Fruit fly (Drosophila melanogaster) Kc167 (cell line): ENCODE data around the gene Lsm12a.

Experiments
- Myc ChIP-seq: fragments of >200 bp; optimal IDR thresholded peaks from 2 replicates; lab custom pipeline; 2017; ENCODE audit warnings: missing external identifiers
- Sin3A ChIP-seq: fragments of >200 bp; optimal IDR thresholded peaks from 2 replicates; lab custom pipeline; 2018; ENCODE audit warnings: missing external identifiers
- h ChIP-seq: fragments of >200 bp; optimal IDR thresholded peaks from 3 replicates; lab custom pipeline; 2018; ENCODE audit warnings: missing external identifiers
- insv ChIP-seq: fragments of >200 bp; optimal IDR thresholded peaks from 3 replicates; lab custom pipeline; 2018; ENCODE audit warnings: missing external identifiers
- psq ChIP-seq: fragments of >200 bp; optimal IDR thresholded peaks from 2 replicates; lab custom pipeline; 2017; ENCODE audit warnings: missing external identifiers
- ttk ChIP-seq: sonication (Bioruptor generic); optimal IDR thresholded peaks from 2 replicates; lab custom pipeline; 2017; ENCODE audit warnings: missing external identifiers

Lsm12a gene

dm6 chrX:12018440-12019101 is at the start of gene Lsm12a:
Lsm12a (plus strand) TSS chrX:12018640.
- TF ChIP-seq psq (no peak), insv (no peak), h (lab: Kevin White, UChicago) (no peak), Sin3A (lab: Kevin White, UChicago) (no peak), Myc (lab: Kevin White, UChicago) (no peak), ttk (lab: Kevin White, UChicago) (no peak)

dm6 chrX:11983838-11984237 is 34.6 kb upstream of the Lsm12a start:
- TF ChIP-seq psq (no peak), Myc (lab: Kevin White, UChicago) (no peak), Sin3A (lab: Kevin White, UChicago) (no peak), ttk (lab: Kevin White, UChicago) (no peak), insv (no peak), h (lab: Kevin White, UChicago) (no peak)

- no peak for TF ChIP-seq Sin3A (lab: Kevin White, UChicago)
- TF ChIP-seq Myc (lab: Kevin White, UChicago): no peak
- TF ChIP-seq insv: no peak
- TF ChIP-seq ttk (lab: Kevin White, UChicago): no peak
- TF ChIP-seq psq: no peak
- no peak for TF ChIP-seq h (lab: Kevin White, UChicago)
Measured at dm6 chrX:11984987-11985386, 33.5 kb upstream of the Lsm12a start, which contains the start of gene cac. cac (minus strand) TSS chrX:11985087.

dm6 chrX:11987664-11988063 is 30.8 kb upstream of the Lsm12a start, which contains the start of gene gd:
gd (minus strand) TSS chrX:11987764.
- no peak for TF ChIP-seq insv
- TF ChIP-seq psq: no peak
- TF ChIP-seq ttk (lab: Kevin White, UChicago): no peak
- no peak for TF ChIP-seq Sin3A (lab: Kevin White, UChicago)
- TF ChIP-seq h (lab: Kevin White, UChicago): no peak
- TF ChIP-seq Myc (lab: Kevin White, UChicago): no peak

dm6 chrX:11988912-11989311 is 29.5 kb upstream of the Lsm12a start, which contains the start of gene tsg:
tsg (minus strand) TSS chrX:11988948.
- TF ChIP-seq Myc (lab: Kevin White, UChicago) (no peak), Sin3A (lab: Kevin White, UChicago) (no peak), h (lab: Kevin White, UChicago) (no peak), ttk (lab: Kevin White, UChicago) (no peak), insv (no peak), psq (no peak)

dm6 chrX:11992668-11993067 is 25.8 kb upstream of the Lsm12a start, which contains the start of gene CG18130:
CG18130 (minus strand) TSS chrX:11992768.
- TF ChIP-seq ttk (lab: Kevin White, UChicago) (no peak), psq (no peak), h (lab: Kevin White, UChicago) (no peak), Myc (lab: Kevin White, UChicago) (no peak), insv (no peak), Sin3A (lab: Kevin White, UChicago) (no peak)

dm6 chrX:11993279-11993678 is 25.2 kb upstream of the Lsm12a start:
- TF ChIP-seq insv (no peak), Sin3A (lab: Kevin White, UChicago) (no peak), ttk (lab: Kevin White, UChicago) (no peak), Myc (lab: Kevin White, UChicago) (no peak), h (lab: Kevin White, UChicago) (no peak), psq (no peak)

- no peak for TF ChIP-seq Sin3A (lab: Kevin White, UChicago)
- TF ChIP-seq psq: no peak
- no peak for TF ChIP-seq h (lab: Kevin White, UChicago)
- no peak for TF ChIP-seq insv
- TF ChIP-seq ttk (lab: Kevin White, UChicago): no peak
- TF ChIP-seq Myc (lab: Kevin White, UChicago): no peak
Measured at dm6 chrX:11999974-12000618, 18.3 kb upstream of the Lsm12a start.

- TF ChIP-seq Sin3A (lab: Kevin White, UChicago) (no peak), ttk (lab: Kevin White, UChicago) (no peak), h (lab: Kevin White, UChicago) (no peak), psq (no peak), insv (no peak), Myc (lab: Kevin White, UChicago) (no peak)
Measured at dm6 chrX:12001005-12001404, 17.4 kb upstream of the Lsm12a start.

dm6 chrX:12003437-12004394 is 14.7 kb upstream of the Lsm12a start, which contains the start of gene fw:
fw (minus strand) TSS chrX:12003914.
- no peak for TF ChIP-seq Myc (lab: Kevin White, UChicago)
- no peak for TF ChIP-seq ttk (lab: Kevin White, UChicago)
- TF ChIP-seq Sin3A (lab: Kevin White, UChicago): no peak
- no peak for TF ChIP-seq psq
- TF ChIP-seq insv: no peak
- no peak for TF ChIP-seq h (lab: Kevin White, UChicago)

- TF ChIP-seq insv (no peak), Myc (lab: Kevin White, UChicago) (no peak), psq (no peak), Sin3A (lab: Kevin White, UChicago) (no peak), h (lab: Kevin White, UChicago) (no peak), ttk (lab: Kevin White, UChicago) (no peak)
Measured at dm6 chrX:12004395-12004768, 14.1 kb upstream of the Lsm12a start.
